Fruit fly (Drosophila melanogaster): ENCODE measurements around the gene Six4.

Gene Six4

DNA sequence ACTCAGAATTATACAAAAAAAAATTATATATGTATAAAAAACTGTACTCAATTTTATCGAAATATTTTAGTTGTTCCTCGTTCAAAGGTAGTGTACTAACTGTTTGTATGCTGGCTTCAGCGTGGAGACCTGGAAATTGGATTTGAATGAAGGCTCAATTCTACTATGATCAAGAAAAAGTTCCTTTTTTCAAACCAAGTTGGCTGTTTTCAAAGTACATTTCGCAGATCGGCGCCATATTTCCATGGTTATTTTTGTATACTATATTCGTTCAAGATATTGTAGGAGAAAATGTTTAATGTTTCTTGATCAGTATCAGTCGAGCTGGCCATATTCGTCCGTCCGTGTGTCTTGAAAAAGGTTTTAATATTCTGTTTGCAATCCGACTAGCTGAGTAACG, 25.4 kb upstream of the Six4 start, which contains the start of gene Mst77F:
Gene Mst77F, minus strand, starts transcription at position 101 of the 400 bp plus-strand sequence.
- no peak for TF ChIP-seq toe (GFP tag; optimal IDR thresholded peaks at IDR 0.05)
- TF ChIP-seq CG1620 (GFP tag; optimal IDR thresholded peaks at IDR 0.05), result no peak
- TF ChIP-seq tj (GFP tag; optimal IDR thresholded peaks at IDR 0.05), result no peak
- TF ChIP-seq bab1 (GFP tag; optimal IDR thresholded peaks at IDR 0.05), result no peak
- TF ChIP-seq CG7101 (tag; optimal IDR thresholded peaks at IDR 0.05), result no peak
- TF ChIP-seq cic (GFP tag; optimal IDR thresholded peaks at IDR 0.05), result no peak
- no peak for TF ChIP-seq Hr96 (GFP tag; optimal IDR thresholded peaks at IDR 0.05)
- no peak for TF ChIP-seq CG33017 (tag; optimal IDR thresholded peaks at IDR 0.05)
- TF ChIP-seq CG12768 (GFP tag; optimal IDR thresholded peaks at IDR 0.05), result no peak
- TF ChIP-seq CG5204 (GFP tag; optimal IDR thresholded peaks at IDR 0.05), result no peak
- no peak for TF ChIP-seq pad (GFP tag; optimal IDR thresholded peaks at IDR 0.05)
- TF ChIP-seq Crg-1 (GFP tag; optimal IDR thresholded peaks at IDR 0.05), result no peak
- TF ChIP-seq CG14711 (tag; optimal IDR thresholded peaks at IDR 0.05), result no peak
- TF ChIP-seq ovo (GFP tag; optimal IDR thresholded peaks at IDR 0.05), result no peak

DNA sequence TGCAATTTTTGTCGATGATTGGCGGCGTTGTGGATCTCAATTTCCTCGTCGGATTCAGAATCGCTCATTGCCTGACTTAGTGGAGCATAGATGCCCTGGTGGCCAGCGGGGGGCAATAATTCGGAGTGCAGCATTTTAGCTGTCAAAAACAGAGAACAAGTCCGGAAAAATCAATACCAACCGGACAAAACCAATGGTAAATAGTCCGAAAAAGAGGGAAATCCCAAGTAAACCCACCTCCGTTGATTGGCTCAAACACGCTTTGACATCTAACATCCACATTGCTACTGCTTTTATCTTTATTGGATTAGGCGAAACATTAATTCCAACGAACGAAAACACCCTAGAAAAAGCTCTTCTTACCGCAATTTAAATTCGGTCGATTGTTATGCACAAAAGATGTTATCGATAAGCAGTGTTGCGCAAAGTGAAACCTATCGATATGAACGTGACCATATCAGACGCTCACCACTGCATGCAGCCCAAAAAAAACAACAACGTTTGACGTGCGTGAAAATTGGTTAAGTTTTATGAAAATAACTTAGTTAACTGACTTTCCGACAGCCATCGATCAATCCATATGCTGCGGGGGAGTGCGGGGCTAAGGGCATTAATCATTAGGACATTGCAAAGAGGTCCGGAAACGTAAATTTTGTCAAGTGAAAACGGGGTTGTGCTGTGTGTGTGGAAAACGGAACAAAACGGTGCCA, 23.2 kb upstream of the Six4 start, which contains the start of the genes CG3618 and Pka-R1:
Gene CG3618, minus strand, starts transcription at position 410 of the 710 bp plus-strand sequence.
Gene Pka-R1, plus strand, starts transcription at position 453 of the 710 bp plus-strand sequence.
- peak; percentile 11 for TF ChIP-seq CG12768 (GFP tag; optimal IDR thresholded peaks at IDR 0.05)
- TF ChIP-seq cic (GFP tag; optimal IDR thresholded peaks at IDR 0.05), result peak; percentile 28
- TF ChIP-seq cnc (optimal IDR thresholded peaks at IDR 0.05), result no peak
- peak; percentile 40 for TF ChIP-seq bab1 (GFP tag; optimal IDR thresholded peaks at IDR 0.05)
- TF ChIP-seq CG14711 (tag; optimal IDR thresholded peaks at IDR 0.05), result peak; percentile 25
- no peak for TF ChIP-seq CG7045 (GFP tag; optimal IDR thresholded peaks at IDR 0.05)
- TF ChIP-seq CG33017 (tag; optimal IDR thresholded peaks at IDR 0.05), result peak; percentile 17
- TF ChIP-seq Hr96 (GFP tag; optimal IDR thresholded peaks at IDR 0.05), result no peak
- no peak for TF ChIP-seq Clk (GFP tag; optimal IDR thresholded peaks at IDR 0.05)
- TF ChIP-seq Crg-1 (GFP tag; optimal IDR thresholded peaks at IDR 0.05), result no peak
- TF ChIP-seq CG1620 (GFP tag; optimal IDR thresholded peaks at IDR 0.05), result no peak
- TF ChIP-seq CG11617 (GFP tag; optimal IDR thresholded peaks at IDR 0.05), result no peak
- peak; percentile 56 for TF ChIP-seq pad (GFP tag; optimal IDR thresholded peaks at IDR 0.05)
- TF ChIP-seq tj (GFP tag; optimal IDR thresholded peaks at IDR 0.05), result no peak
- no peak for TF ChIP-seq CG5204 (GFP tag; optimal IDR thresholded peaks at IDR 0.05)
- TF ChIP-seq ovo (GFP tag; optimal IDR thresholded peaks at IDR 0.05), result no peak
- peak; percentile 33 for TF ChIP-seq CG7101 (tag; optimal IDR thresholded peaks at IDR 0.05)
- TF ChIP-seq toe (GFP tag; optimal IDR thresholded peaks at IDR 0.05), result no peak
- TF ChIP-seq kay (GFP tag; ENCODE audit: borderline replicate concordance), result no peak
- TF ChIP-seq Mnt (GFP tag; optimal IDR thresholded peaks at IDR 0.05), result peak; percentile 49

DNA sequence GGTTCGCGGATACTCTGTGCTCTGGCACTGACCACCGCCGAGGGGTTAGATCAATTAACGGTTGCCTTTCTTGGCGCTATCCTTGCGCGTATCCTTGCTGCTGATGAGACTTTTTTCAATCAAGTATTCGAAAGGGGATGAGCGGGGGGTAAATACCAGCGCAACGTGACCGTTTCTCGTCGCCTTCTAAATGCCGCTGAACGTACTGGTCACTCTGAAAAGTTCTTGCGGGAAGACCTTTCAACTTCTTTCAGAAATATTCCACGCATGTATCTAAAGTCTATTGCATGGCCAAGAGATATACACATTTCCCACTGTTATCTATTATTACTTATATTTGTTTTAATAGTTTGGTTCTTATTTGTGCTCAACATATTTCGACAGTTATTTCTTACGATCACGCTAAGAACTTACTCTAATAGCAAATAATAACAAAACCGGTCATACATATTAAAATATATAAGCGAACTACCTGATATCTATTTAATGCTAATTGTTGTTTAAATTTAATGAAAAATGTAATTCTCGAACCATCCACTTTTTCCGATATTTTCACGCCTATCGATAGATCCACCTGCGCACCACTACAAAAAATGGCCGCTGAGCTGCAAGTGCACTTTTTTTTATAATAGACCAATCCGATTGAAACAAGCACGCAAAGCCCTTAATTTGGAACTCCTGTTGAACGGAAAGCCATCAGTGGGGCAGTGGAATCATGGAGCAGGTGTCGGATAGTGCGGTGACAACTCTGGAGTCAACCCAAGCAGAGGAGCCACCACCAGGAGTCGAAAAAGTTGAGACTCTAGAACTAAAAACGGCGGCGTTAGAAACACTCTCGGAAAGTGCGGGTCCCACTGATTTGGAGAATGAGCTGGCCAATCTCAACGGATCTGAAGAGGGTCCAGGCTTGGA, 16.8 kb upstream of the Six4 start, which contains the start of the genes CG3634 and HIPP1:
Gene CG3634, minus strand, starts transcription at position 185 of the 912 bp plus-strand sequence.
Gene HIPP1, plus strand, starts transcription at position 582 of the 912 bp plus-strand sequence.
- TF ChIP-seq CG7101 (tag; optimal IDR thresholded peaks at IDR 0.05) (no peak), Clk (GFP tag; optimal IDR thresholded peaks at IDR 0.05) (no peak), CG11617 (GFP tag; optimal IDR thresholded peaks at IDR 0.05) (peak; percentile 16), kay (GFP tag; ENCODE audit: borderline replicate concordance) (no peak), toe (GFP tag; optimal IDR thresholded peaks at IDR 0.05) (no peak), CG33017 (tag; optimal IDR thresholded peaks at IDR 0.05) (no peak), Mnt (GFP tag; optimal IDR thresholded peaks at IDR 0.05) (peak; percentile 6), tj (GFP tag; optimal IDR thresholded peaks at IDR 0.05) (peak; percentile 25), cic (GFP tag; optimal IDR thresholded peaks at IDR 0.05) (no peak), ovo (GFP tag; optimal IDR thresholded peaks at IDR 0.05) (no peak), CG1620 (GFP tag; optimal IDR thresholded peaks at IDR 0.05) (no peak), Hr96 (GFP tag; optimal IDR thresholded peaks at IDR 0.05) (no peak), CG14711 (tag; optimal IDR thresholded peaks at IDR 0.05) (peak; percentile 48), bab1 (GFP tag; optimal IDR thresholded peaks at IDR 0.05) (no peak), CG12768 (GFP tag; optimal IDR thresholded peaks at IDR 0.05) (no peak), cnc (optimal IDR thresholded peaks at IDR 0.05) (no peak), CG5204 (GFP tag; optimal IDR thresholded peaks at IDR 0.05) (no peak)

DNA sequence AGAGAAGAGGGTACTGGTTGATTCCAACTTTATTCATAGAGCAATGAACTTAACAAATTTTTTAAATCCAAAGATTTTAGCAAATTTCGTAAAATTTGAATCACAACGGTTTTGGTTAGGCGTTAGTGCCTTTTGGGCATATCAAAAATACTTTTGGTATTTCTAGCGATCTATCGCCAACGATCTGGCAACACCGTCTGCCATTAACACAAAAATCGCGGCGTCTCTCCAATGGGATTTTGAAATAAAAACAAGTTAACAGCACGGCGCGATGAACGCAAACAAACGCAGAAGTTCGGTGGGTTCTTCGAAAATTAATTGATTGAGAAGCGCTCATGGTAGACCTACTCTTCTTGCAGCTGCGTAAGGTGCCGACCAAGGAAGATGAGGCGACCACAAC, 7.6 kb upstream of the Six4 start, which contains the start of gene Spc105R:
Gene Spc105R, plus strand, starts transcription at position 203 of the 400 bp plus-strand sequence.
- TF ChIP-seq CG33017 (tag; optimal IDR thresholded peaks at IDR 0.05) (no peak), Hr96 (GFP tag; optimal IDR thresholded peaks at IDR 0.05) (no peak), bab1 (GFP tag; optimal IDR thresholded peaks at IDR 0.05) (peak; percentile 23), tj (GFP tag; optimal IDR thresholded peaks at IDR 0.05) (peak; percentile 2), CG14711 (tag; optimal IDR thresholded peaks at IDR 0.05) (no peak), CG7101 (tag; optimal IDR thresholded peaks at IDR 0.05) (no peak), CG11617 (GFP tag; optimal IDR thresholded peaks at IDR 0.05) (no peak)

DNA sequence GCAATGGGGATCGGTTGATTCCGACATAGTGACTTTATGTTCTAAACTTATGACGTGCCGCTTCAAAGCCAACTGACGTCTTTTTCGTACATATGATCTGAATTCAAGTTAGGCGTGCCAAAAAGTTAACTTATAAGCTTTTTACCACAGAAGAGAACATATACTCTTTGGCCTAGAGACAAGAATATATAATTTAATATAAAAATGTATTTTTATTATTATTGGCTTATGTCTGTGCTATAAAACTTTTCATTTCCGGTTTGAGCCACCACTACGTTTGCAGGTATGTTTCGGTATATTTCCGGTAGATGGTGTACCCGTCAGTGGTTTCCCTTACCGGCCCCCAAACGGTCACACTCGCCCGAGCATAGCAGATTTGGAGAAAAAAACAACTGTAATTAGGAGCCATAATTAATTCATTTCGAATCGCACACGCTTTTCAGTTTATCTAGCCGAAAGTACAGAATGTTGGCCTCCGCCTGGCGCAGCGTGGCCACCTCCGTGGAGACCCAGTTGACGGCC, 5.8 kb upstream of the Six4 start, which contains the start of the genes CG3698 and tzn:
Gene CG3698, minus strand, starts transcription at position 51 of the 522 bp plus-strand sequence.
Gene tzn, plus strand, starts transcription at position 321 of the 522 bp plus-strand sequence.
- TF ChIP-seq Hr96 (GFP tag; optimal IDR thresholded peaks at IDR 0.05) (peak; percentile 76), CG7045 (GFP tag; optimal IDR thresholded peaks at IDR 0.05) (peak; percentile 85), Mnt (GFP tag; optimal IDR thresholded peaks at IDR 0.05) (peak; percentile 72), toe (GFP tag; optimal IDR thresholded peaks at IDR 0.05) (peak; percentile 81), cic (GFP tag; optimal IDR thresholded peaks at IDR 0.05) (peak; percentile 46), ovo (GFP tag; optimal IDR thresholded peaks at IDR 0.05) (peak; percentile 92), tj (GFP tag; optimal IDR thresholded peaks at IDR 0.05) (peak; percentile 67), CG11617 (GFP tag; optimal IDR thresholded peaks at IDR 0.05) (peak; percentile 89), CG12768 (GFP tag; optimal IDR thresholded peaks at IDR 0.05) (peak; percentile 68), CG1620 (GFP tag; optimal IDR thresholded peaks at IDR 0.05) (peak; percentile 88), pad (GFP tag; optimal IDR thresholded peaks at IDR 0.05) (peak; percentile 81), kay (GFP tag; ENCODE audit: borderline replicate concordance) (no peak), Crg-1 (GFP tag; optimal IDR thresholded peaks at IDR 0.05) (peak; percentile 91), CG5204 (GFP tag; optimal IDR thresholded peaks at IDR 0.05) (no peak), CG7101 (tag; optimal IDR thresholded peaks at IDR 0.05) (peak; percentile 87), Clk (GFP tag; optimal IDR thresholded peaks at IDR 0.05) (peak; percentile 48), cnc (optimal IDR thresholded peaks at IDR 0.05) (no peak), CG33017 (tag; optimal IDR thresholded peaks at IDR 0.05) (peak; percentile 74), CG14711 (tag; optimal IDR thresholded peaks at IDR 0.05) (peak; percentile 67), bab1 (GFP tag; optimal IDR thresholded peaks at IDR 0.05) (peak; percentile 92)

Measured in whole organism, adult.